Fruit fly (Drosophila melanogaster): ENCODE measurements around the gene CG11322.

Gene CG11322

DNA sequence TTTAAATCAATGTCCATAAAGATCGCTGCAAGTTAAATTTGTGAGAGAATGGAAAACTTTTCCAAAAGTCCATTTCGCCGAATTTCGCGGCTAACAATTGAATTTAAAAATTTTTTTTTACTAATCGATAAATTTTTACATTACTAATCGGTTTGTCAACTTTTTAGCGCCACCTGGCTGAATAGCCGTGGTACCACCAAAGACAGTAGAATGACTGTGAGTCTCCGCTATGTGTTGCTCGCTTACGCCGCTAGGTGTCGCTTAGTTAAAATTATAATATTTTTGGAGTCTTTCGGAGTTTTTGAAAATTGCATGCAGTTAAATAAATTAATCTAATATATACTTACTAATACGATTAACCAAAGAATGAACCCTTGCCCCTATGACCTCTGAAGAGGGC, 38.0 kb upstream of the CG11322 start (continued):
- TF ChIP-seq Ada2b (GFP tag; IDR thresholded peaks at IDR 0.05): no peak
- TF ChIP-seq hkb (optimal IDR thresholded peaks at IDR 0.05): peak; percentile 66
- no peak for TF ChIP-seq hkb (GFP tag; IDR thresholded peaks at IDR 0.05)
- TF ChIP-seq CG33557 (GFP tag; optimal IDR thresholded peaks at IDR 0.05): no peak
- TF ChIP-seq chif (GFP tag; optimal IDR thresholded peaks at IDR 0.05): peak in 1 of 2 experiments; percentile 68
- peak; percentile 60; the same call in 1 of the 2 replicates for TF ChIP-seq amos (GFP tag; IDR thresholded peaks at IDR 0.05; ENCODE audit: partially characterized antibody)
- TF ChIP-seq CG15601 (tag; optimal IDR thresholded peaks at IDR 0.05): peak; percentile 65
- peak in 1 of 2 experiments; percentile 51 for TF ChIP-seq eve (GFP tag; optimal IDR thresholded peaks at IDR 0.05)
- peak; percentile 99 for TF ChIP-seq CTCF (GFP tag; optimal IDR thresholded peaks at IDR 0.05)
- TF ChIP-seq CG4360 (GFP tag; IDR thresholded peaks at IDR 0.05): peak; percentile 50
- TF ChIP-seq D19B (GFP tag; optimal IDR thresholded peaks at IDR 0.05): no peak
- TF ChIP-seq dysf (GFP tag; IDR thresholded peaks at IDR 0.05): peak; percentile 54; the same call in 2 of the 3 replicates

DNA sequence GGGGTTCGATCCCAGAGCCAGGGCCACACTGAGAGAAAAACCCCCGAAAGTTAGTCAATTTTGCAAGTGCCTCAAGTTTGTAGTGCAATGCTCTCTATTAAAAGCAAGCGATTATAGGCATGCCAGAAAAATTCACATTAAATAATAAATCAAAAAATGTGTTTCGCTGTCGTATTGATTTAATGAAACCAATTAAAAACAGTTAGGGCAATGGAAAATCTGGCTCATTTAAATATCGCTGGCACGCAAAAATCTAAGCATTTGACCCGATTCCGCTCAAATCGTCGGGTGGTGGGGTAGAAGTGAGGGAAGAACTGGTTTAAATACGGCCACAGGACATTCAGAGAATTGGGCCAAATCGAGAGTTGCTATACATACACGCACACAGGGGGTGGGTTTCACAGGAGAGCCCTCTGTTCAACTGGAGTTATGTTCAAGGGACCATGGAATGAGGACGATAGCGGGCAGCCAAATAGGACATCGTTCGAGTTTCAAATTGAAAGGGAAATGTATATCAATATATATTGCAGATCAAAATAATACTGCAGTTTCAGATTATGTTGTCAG, 35.6 kb upstream of the CG11322 start:
- no peak for TF ChIP-seq stwl (tag; optimal IDR thresholded peaks at IDR 0.05)
- no peak for TF ChIP-seq CG12219 (GFP tag; optimal IDR thresholded peaks at IDR 0.05)
- TF ChIP-seq grn (GFP tag; optimal IDR thresholded peaks at IDR 0.05): no peak
- no peak for TF ChIP-seq CG17912 (GFP tag; optimal IDR thresholded peaks at IDR 0.05)
- TF ChIP-seq CG5953 (GFP tag; IDR thresholded peaks at IDR 0.05): no peak
- no peak for TF ChIP-seq Opbp (GFP tag; IDR thresholded peaks at IDR 0.05; ENCODE audit: partially characterized antibody)
- peak; percentile 5 for TF ChIP-seq Blimp-1 (GFP tag; optimal IDR thresholded peaks at IDR 0.05)
- TF ChIP-seq gcm2 (GFP tag; optimal IDR thresholded peaks at IDR 0.05): no peak
- TF ChIP-seq ttk (GFP tag; IDR thresholded peaks at IDR 0.05): 0 out of 2 replicates have a peak, but pooled peaks have one; percentile 18
- no peak for TF ChIP-seq CG33213 (GFP tag; optimal IDR thresholded peaks at IDR 0.05)
- TF ChIP-seq amos (GFP tag; IDR thresholded peaks at IDR 0.05; ENCODE audit: partially characterized antibody): no peak
- no peak for TF ChIP-seq kay (GFP tag; optimal IDR thresholded peaks at IDR 0.05)
- TF ChIP-seq twi (tag; optimal IDR thresholded peaks at IDR 0.05): no peak
- TF ChIP-seq CG9727 (GFP tag; optimal IDR thresholded peaks at IDR 0.05): peak; percentile 41
- TF ChIP-seq CG30403 (GFP tag; optimal IDR thresholded peaks at IDR 0.05): peak; percentile 30
- no peak for TF ChIP-seq CG13296 (GFP tag; optimal IDR thresholded peaks at IDR 0.05)
- TF ChIP-seq cas (GFP tag; IDR thresholded peaks at IDR 0.05): no peak
- no peak for TF ChIP-seq CG1529 (GFP tag; optimal IDR thresholded peaks at IDR 0.05)
- TF ChIP-seq Asciz (GFP tag; optimal IDR thresholded peaks at IDR 0.05): no peak
- TF ChIP-seq bigmax (GFP tag; optimal IDR thresholded peaks at IDR 0.05): no peak
- 0 out of 2 replicates have a peak, but pooled peaks have one; percentile 16 for TF ChIP-seq esg (GFP tag; conservative IDR thresholded peaks at IDR 0.05)
- peak; percentile 32 for TF ChIP-seq Sox102F (GFP tag; optimal IDR thresholded peaks at IDR 0.05)
- TF ChIP-seq sc (optimal IDR thresholded peaks at IDR 0.05): no peak
- no peak for TF ChIP-seq sc (GFP tag; optimal IDR thresholded peaks at IDR 0.05)
- TF ChIP-seq CG4820 (GFP tag; optimal IDR thresholded peaks at IDR 0.05): no peak
- TF ChIP-seq Gsc (GFP tag; IDR thresholded peaks at IDR 0.05): no peak
- no peak for TF ChIP-seq CG8478 (optimal IDR thresholded peaks at IDR 0.05)
- TF ChIP-seq CG8089 (GFP tag; optimal IDR thresholded peaks at IDR 0.05): no peak
- TF ChIP-seq toy (GFP tag; IDR thresholded peaks at IDR 0.05): no peak
- TF ChIP-seq Neu2 (GFP tag; optimal IDR thresholded peaks at IDR 0.05; ENCODE audit: borderline replicate concordance): no peak
- no peak for TF ChIP-seq sob (GFP tag; IDR thresholded peaks at IDR 0.05)
- no peak for TF ChIP-seq HLHmδ (GFP tag; optimal IDR thresholded peaks at IDR 0.05)
- TF ChIP-seq sima (GFP tag; optimal IDR thresholded peaks at IDR 0.05): no peak
- no peak for TF ChIP-seq CG1832 (GFP tag; optimal IDR thresholded peaks at IDR 0.05)
- no peak for TF ChIP-seq D (optimal IDR thresholded peaks at IDR 0.05)
- no peak for TF ChIP-seq D (GFP tag; optimal IDR thresholded peaks at IDR 0.05)
- no peak for TF ChIP-seq CG43689 (GFP tag; IDR thresholded peaks at IDR 0.05)
- peak; percentile 41; the same call in 1 of the 3 replicates for TF ChIP-seq zfh1 (GFP tag; IDR thresholded peaks at IDR 0.05)
- TF ChIP-seq TFAM (GFP tag; optimal IDR thresholded peaks at IDR 0.05): no peak
- TF ChIP-seq fru (optimal IDR thresholded peaks at IDR 0.05): no peak
- TF ChIP-seq so (GFP tag; IDR thresholded peaks at IDR 0.05): no peak

Measured in whole organism, embryonic.